Worm (Caenorhabditis elegans) whole organism, L3 larva: ENCODE data around the gene fbxa-11.

Experiments used
- R02D3.7 ChIP-seq: fragments of 150-350 bp; optimal IDR thresholded peaks from 2 replicates; lab custom pipeline; 2014; ENCODE audit warnings: missing biosample characterization, missing genetic modification characterization
- ZK546.5 ChIP-seq: sonication (generic microtip); optimal IDR thresholded peaks from 2 replicates; lab custom pipeline; 2017; ENCODE audit warnings: missing biosample characterization, missing genetic modification characterization
- aly-2 ChIP-seq: fragments of 150-350 bp; optimal IDR thresholded peaks from 2 replicates; lab custom pipeline; 2014; ENCODE audit warnings: missing biosample characterization, missing genetic modification characterization
- ama-1 ChIP-seq: fragments of 150-350 bp; optimal IDR thresholded peaks from 2 replicates; lab custom pipeline; 2018
- ceh-16 ChIP-seq: sonication (generic microtip); optimal IDR thresholded peaks from 2 replicates; lab custom pipeline; 2017; ENCODE audit warnings: missing biosample characterization, missing genetic modification characterization
- ceh-82 ChIP-seq: fragments of 150-350 bp; optimal IDR thresholded peaks from 2 replicates; lab custom pipeline; 2014; ENCODE audit warnings: missing biosample characterization, missing genetic modification characterization
- egl-27 ChIP-seq: sonication (generic microtip); optimal IDR thresholded peaks from 4 replicates; lab custom pipeline; 2017; ENCODE audit warnings: missing biosample characterization, missing genetic modification reagents, missing genetic modification characterization
- egl-5 ChIP-seq: fragments of 150-350 bp; optimal IDR thresholded peaks from 2 replicates; lab custom pipeline; 2017; ENCODE audit warnings: missing biosample characterization, missing genetic modification reagents, missing genetic modification characterization, inconsistent platforms
- elt-2 ChIP-seq: sonication (generic microtip); optimal IDR thresholded peaks from 2 replicates; lab custom pipeline; 2016; ENCODE audit warnings: missing genetic modification reagents, mild to moderate bottlenecking, missing genetic modification characterization, missing compliant biosample characterization
- eor-1 ChIP-seq, 2 experiments: fragments of 150-350 bp; optimal IDR thresholded peaks; 2 replicates each; lab custom pipeline; 2014 to 2018; ENCODE audit warnings: missing biosample characterization in 2 of 2, missing genetic modification characterization in 2 of 2
- fkh-10 ChIP-seq: sonication (generic microtip); optimal IDR thresholded peaks from 2 replicates; lab custom pipeline; 2017; ENCODE audit warnings: missing biosample characterization, missing genetic modification reagents, missing genetic modification characterization
- fos-1 ChIP-seq: fragments of 150-350 bp; optimal IDR thresholded peaks from 2 replicates; lab custom pipeline; 2014; ENCODE audit warnings: missing biosample characterization, missing genetic modification characterization
- hmg-11 ChIP-seq: sonication (generic microtip); optimal IDR thresholded peaks from 2 replicates; lab custom pipeline; 2016; ENCODE audit warnings: missing genetic modification characterization, missing compliant biosample characterization
- jun-1 ChIP-seq: fragments of 150-350 bp; optimal IDR thresholded peaks from 2 replicates; lab custom pipeline; 2014; ENCODE audit warnings: missing biosample characterization, missing genetic modification reagents, missing genetic modification characterization
- lin-15B ChIP-seq: fragments of 150-350 bp; optimal IDR thresholded peaks from 2 replicates; lab custom pipeline; 2014; ENCODE audit warnings: missing biosample characterization, missing genetic modification characterization
- lin-39 ChIP-seq: fragments of 150-350 bp; optimal IDR thresholded peaks from 2 replicates; lab custom pipeline; 2018; ENCODE audit warnings: missing biosample characterization, missing genetic modification reagents, missing genetic modification characterization
- nfya-1 ChIP-seq: sonication (generic microtip); optimal IDR thresholded peaks from 2 replicates; lab custom pipeline; 2017; ENCODE audit warnings: missing genetic modification characterization, mild to moderate bottlenecking, missing compliant biosample characterization, antibody characterized with exemption, moderate library complexity; ENCODE audit not compliant: insufficient read depth
- nhr-11 ChIP-seq: fragments of 150-350 bp; optimal IDR thresholded peaks from 2 replicates; lab custom pipeline; 2014; ENCODE audit warnings: missing biosample characterization, missing genetic modification characterization
- nhr-23 ChIP-seq: fragments of 150-350 bp; optimal IDR thresholded peaks from 2 replicates; lab custom pipeline; 2014; ENCODE audit warnings: missing biosample characterization, missing genetic modification reagents, missing genetic modification characterization
- nhr-237 ChIP-seq: fragments of 150-350 bp; optimal IDR thresholded peaks from 2 replicates; lab custom pipeline; 2014; ENCODE audit warnings: missing biosample characterization, missing genetic modification characterization
- nhr-25 ChIP-seq: sonication (generic microtip); optimal IDR thresholded peaks from 2 replicates; lab custom pipeline; 2017; ENCODE audit warnings: missing biosample characterization, missing genetic modification characterization
- nhr-43 ChIP-seq: sonication (generic microtip); optimal IDR thresholded peaks from 2 replicates; lab custom pipeline; 2016; ENCODE audit warnings: mild to moderate bottlenecking, missing genetic modification characterization, missing compliant biosample characterization; ENCODE audit not compliant: poor library complexity, severe bottlenecking
- nhr-67 ChIP-seq: fragments of 150-350 bp; optimal IDR thresholded peaks from 2 replicates; lab custom pipeline; 2014; ENCODE audit warnings: missing biosample characterization, missing genetic modification characterization
- pha-4 ChIP-seq: fragments of 150-350 bp; optimal IDR thresholded peaks from 2 replicates; lab custom pipeline; 2014; ENCODE audit warnings: missing biosample characterization, missing genetic modification reagents, missing genetic modification characterization
- skn-1 ChIP-seq: fragments of 150-350 bp; optimal IDR thresholded peaks from 2 replicates; lab custom pipeline; 2014; ENCODE audit warnings: missing biosample characterization, missing genetic modification characterization
- snpc-4 ChIP-seq: fragments of 150-350 bp; optimal IDR thresholded peaks from 2 replicates; lab custom pipeline; 2014; ENCODE audit warnings: missing biosample characterization, missing genetic modification characterization
- tbx-2 ChIP-seq: sonication (generic microtip); optimal IDR thresholded peaks from 2 replicates; lab custom pipeline; 2016; ENCODE audit warnings: mild to moderate bottlenecking, missing genetic modification characterization, missing compliant biosample characterization
- unc-62 ChIP-seq: fragments of 150-350 bp; sonication (generic microtip); optimal IDR thresholded peaks from 4 replicates; lab custom pipeline; 2014; ENCODE audit warnings: missing biosample characterization, missing genetic modification reagents, missing genetic modification characterization
- zag-1 ChIP-seq: fragments of 150-350 bp; optimal IDR thresholded peaks from 2 replicates; lab custom pipeline; 2014; ENCODE audit warnings: missing biosample characterization, missing genetic modification characterization
- ztf-4 ChIP-seq: fragments of 150-350 bp; optimal IDR thresholded peaks from 2 replicates; lab custom pipeline; 2014; ENCODE audit warnings: missing biosample characterization, missing genetic modification characterization

Gene fbxa-11

ce11 chrIII:950472-950871 is at the start of gene fbxa-11, which contains the start of gene fbxa-67:
Gene fbxa-11, plus strand, starts transcription at chrIII:950869.
Gene fbxa-67, minus strand, starts transcription at chrIII:950670.
- TF ChIP-seq elt-2 (peak; percentile 19), nfya-1 (tag; lab: Kevin White, UChicago) (peak; percentile 14), pha-4 (peak; percentile 50), tbx-2 (tag; lab: Kevin White, UChicago) (no peak), nhr-237 (tag; lab: Kevin White, UChicago) (no peak), snpc-4 (tag; lab: Kevin White, UChicago) (no peak), fkh-10 (no peak), jun-1 (peak; percentile 0), ZK546.5 (tag; lab: Kevin White, UChicago) (no peak), ceh-82 (tag; lab: Kevin White, UChicago) (no peak), lin-15B (peak; percentile 0)
- TF ChIP-seq, all 47 proteins: peak for 5

- TF ChIP-seq ceh-16 (tag; lab: Kevin White, UChicago) (no peak), nhr-237 (tag; lab: Kevin White, UChicago) (no peak), nhr-11 (no peak), tbx-2 (tag; lab: Kevin White, UChicago) (no peak), fos-1 (tag; lab: Kevin White, UChicago) (no peak), nhr-43 (tag; lab: Kevin White, UChicago) (no peak), lin-39 (tag; lab: Kevin White, UChicago) (no peak)
These were observed 49.5 kb upstream of the fbxa-11 start, which contains the start of gene sucl-2 for ce11 chrIII:901148-901547. Gene sucl-2, minus strand, starts transcription at chrIII:901412.

- TF ChIP-seq hmg-11 (tag; lab: Kevin White, UChicago) (peak; percentile 9), zag-1 (tag; lab: Kevin White, UChicago) (no peak), ama-1 (lab: Kevin White, UChicago) (no peak), ceh-16 (tag; lab: Kevin White, UChicago) (no peak), elt-2 (peak; percentile 34), eor-1 (tag; optimal IDR thresholded peaks at IDR 0.05; lab: Kevin White, UChicago) (no peak), fos-1 (tag; lab: Kevin White, UChicago) (no peak), pha-4 (peak; percentile 33), nhr-25 (tag; lab: Kevin White, UChicago) (no peak), jun-1 (no peak), egl-27 (tag; lab: Kevin White, UChicago) (no peak), egl-5 (tag; lab: Kevin White, UChicago) (no peak), aly-2 (no peak), lin-15B (peak; percentile 32), snpc-4 (tag; lab: Kevin White, UChicago) (no peak), nhr-11 (no peak), nfya-1 (tag; lab: Kevin White, UChicago) (no peak), nhr-23 (tag; lab: Kevin White, UChicago) (peak; percentile 11), ztf-4 (no peak), tbx-2 (tag; lab: Kevin White, UChicago) (no peak), skn-1 (tag; lab: Kevin White, UChicago) (no peak)
These were observed 48.9 kb upstream of the fbxa-11 start for ce11 chrIII:901600-902250.

- TF ChIP-seq pha-4, result peak; percentile 54
- TF ChIP-seq unc-62 (GFP tag; lab: Kevin White, UChicago), result no peak
These were observed 43.4 kb upstream of the fbxa-11 start, which contains the start of gene F23H11.4 for ce11 chrIII:907311-907710. Gene F23H11.4, minus strand, starts transcription at chrIII:907539.

ce11 chrIII:907990-908389 is 42.7 kb upstream of the fbxa-11 start:
- TF ChIP-seq pha-4, result peak; percentile 79
- TF ChIP-seq R02D3.7 (tag; lab: Kevin White, UChicago), result no peak
- TF ChIP-seq hmg-11 (tag; lab: Kevin White, UChicago), result peak; percentile 38
- no peak for TF ChIP-seq nhr-67 (tag; lab: Kevin White, UChicago)
- TF ChIP-seq nhr-23 (tag; lab: Kevin White, UChicago), result peak; percentile 21
- peak; percentile 31 for TF ChIP-seq nhr-25 (tag; lab: Kevin White, UChicago)
- TF ChIP-seq jun-1, result peak; percentile 56
- no peak for TF ChIP-seq nhr-43 (tag; lab: Kevin White, UChicago)
- TF ChIP-seq nhr-237 (tag; lab: Kevin White, UChicago), result no peak
